Fruit fly (Drosophila melanogaster) whole organism, embryonic: ENCODE results near the gene Rpp14a.

ENCODE experiments used
- Adf1 ChIP-seq: fragments of 200-800 bp; sonication (Bioruptor generic); IDR thresholded peaks from 2 replicates; pipeline ENCODE4 v1.3.6; 2022; ENCODE audit warnings: missing biosample characterization, missing genetic modification characterization
- BtbVII ChIP-seq: fragments of 200-800 bp; sonication (Bioruptor generic); optimal IDR thresholded peaks from 3 replicates; lab custom pipeline; 2017; ENCODE audit warnings: missing biosample characterization, mild to moderate bottlenecking, missing genetic modification characterization
- C15 ChIP-seq: fragments of 200-800 bp; sonication (Bioruptor generic); IDR thresholded peaks from 3 replicates; pipeline ENCODE4 v1.3.6; 2022; ENCODE audit warnings: missing biosample characterization, missing genetic modification characterization
- CG10147 ChIP-seq: fragments of 200-800 bp; sonication (Bioruptor generic); optimal IDR thresholded peaks from 2 replicates; lab custom pipeline; 2019; ENCODE audit warnings: missing biosample characterization, mild to moderate bottlenecking, missing genetic modification characterization, moderate library complexity
- CG10267 ChIP-seq: fragments of 200-800 bp; sonication (Bioruptor generic); optimal IDR thresholded peaks from 2 replicates; lab custom pipeline; 2018; ENCODE audit warnings: missing biosample characterization, mild to moderate bottlenecking, missing genetic modification characterization, moderate library complexity
- CG10431 ChIP-seq: fragments of 200-800 bp; sonication (Bioruptor generic); optimal IDR thresholded peaks from 3 replicates; lab custom pipeline; 2018; ENCODE audit warnings: missing biosample characterization, mild to moderate bottlenecking, missing genetic modification characterization
- CG11247 ChIP-seq: fragments of 200-800 bp; sonication (Bioruptor generic); IDR thresholded peaks from 2 replicates; pipeline ENCODE4 v1.3.6; 2022; ENCODE audit warnings: missing biosample characterization, missing genetic modification characterization
- CG12104 ChIP-seq: fragments of 200-800 bp; sonication (Bioruptor generic); optimal IDR thresholded peaks from 3 replicates; lab custom pipeline; 2016; ENCODE audit warnings: missing biosample characterization, missing genetic modification characterization
- CG12769 ChIP-seq: fragments of 200-800 bp; sonication (Bioruptor generic); optimal IDR thresholded peaks from 2 replicates; lab custom pipeline; 2019; ENCODE audit warnings: missing biosample characterization, mild to moderate bottlenecking, missing genetic modification characterization, moderate library complexity
- CG17612 ChIP-seq: fragments of 200-800 bp; sonication (Bioruptor generic); IDR thresholded peaks from 2 replicates; pipeline ENCODE4 v1.3.6; 2022; ENCODE audit warnings: missing biosample characterization, missing genetic modification characterization
- CG17829 ChIP-seq: fragments of 200-800 bp; optimal IDR thresholded peaks from 2 replicates; lab custom pipeline; 2019; ENCODE audit warnings: missing biosample characterization, mild to moderate bottlenecking, missing genetic modification characterization, moderate library complexity
- CG18262 ChIP-seq: fragments of 200-800 bp; optimal IDR thresholded peaks from 3 replicates; lab custom pipeline; 2019; ENCODE audit warnings: missing biosample characterization, mild to moderate bottlenecking, missing genetic modification characterization, moderate library complexity
- CG18599 ChIP-seq: fragments of 200-800 bp; sonication (Bioruptor generic); optimal IDR thresholded peaks from 3 replicates; lab custom pipeline; 2017; ENCODE audit warnings: missing biosample characterization, missing genetic modification characterization, mild to moderate bottlenecking, moderate library complexity, missing genetic modification reagents
- CG2199 ChIP-seq: fragments of 200-800 bp; sonication (Bioruptor generic); IDR thresholded peaks from 3 replicates; pipeline ENCODE4 v1.3.6; 2022; ENCODE audit warnings: missing biosample characterization, missing genetic modification characterization
- CG31388 ChIP-seq: fragments of 200-800 bp; sonication (Bioruptor generic); optimal IDR thresholded peaks from 2 replicates; lab custom pipeline; 2016; ENCODE audit warnings: missing biosample characterization, missing genetic modification characterization
- CG33213 ChIP-seq: fragments of 200-800 bp; sonication (Bioruptor generic); optimal IDR thresholded peaks from 3 replicates; lab custom pipeline; 2016; ENCODE audit warnings: missing biosample characterization, missing genetic modification characterization
- CG6791 ChIP-seq: fragments of 200-800 bp; sonication (Bioruptor generic); IDR thresholded peaks from 3 replicates; pipeline ENCODE4 v1.3.6; 2022; ENCODE audit warnings: missing biosample characterization, missing genetic modification characterization; ENCODE audit not compliant: partially characterized antibody
- CG7839 ChIP-seq: fragments of 200-800 bp; sonication (Bioruptor generic); optimal IDR thresholded peaks from 3 replicates; lab custom pipeline; 2018; ENCODE audit warnings: missing biosample characterization, mild to moderate bottlenecking, missing genetic modification characterization, moderate library complexity
- Chrac-16 ChIP-seq: fragments of 200-800 bp; sonication (Bioruptor generic); optimal IDR thresholded peaks from 3 replicates; lab custom pipeline; 2016; ENCODE audit warnings: missing biosample characterization, missing genetic modification characterization
- Deaf1 ChIP-seq: fragments of 200-800 bp; optimal IDR thresholded peaks from 3 replicates; lab custom pipeline; 2019; ENCODE audit warnings: missing biosample characterization, mild to moderate bottlenecking, missing genetic modification characterization, moderate library complexity
- Dref ChIP-seq: fragments of 200-800 bp; sonication (Bioruptor generic); IDR thresholded peaks from 2 replicates; pipeline ENCODE4 v1.3.6; 2022; ENCODE audit warnings: missing biosample characterization, missing genetic modification characterization
- H15 ChIP-seq: fragments of 200-800 bp; sonication (Bioruptor generic); IDR thresholded peaks from 3 replicates; pipeline ENCODE4 v1.3.6; 2022; ENCODE audit warnings: missing biosample characterization, missing genetic modification characterization
- Hmx ChIP-seq: fragments of 200-800 bp; sonication (Bioruptor generic); optimal IDR thresholded peaks from 2 replicates; lab custom pipeline; 2016; ENCODE audit warnings: missing biosample characterization, missing genetic modification characterization
- Med ChIP-seq: fragments of 200-800 bp; sonication (Bioruptor generic); peaks from one replicate; lab custom pipeline; 2016; ENCODE audit warnings: missing biosample characterization, missing genetic modification characterization, mild to moderate bottlenecking, inconsistent platforms, moderate library complexity
- NFAT ChIP-seq: fragments of 200-800 bp; sonication (Bioruptor generic); IDR thresholded peaks from 2 replicates; pipeline ENCODE4 v1.3.6; 2022; ENCODE audit warnings: missing biosample characterization, missing genetic modification characterization
- ato ChIP-seq: fragments of 200-800 bp; sonication (Bioruptor generic); IDR thresholded peaks from 2 replicates; pipeline ENCODE4 v1.3.6; 2022; ENCODE audit warnings: missing biosample characterization, missing genetic modification characterization; ENCODE audit not compliant: partially characterized antibody
- caup ChIP-seq: fragments of 200-800 bp; sonication (Bioruptor generic); optimal IDR thresholded peaks from 3 replicates; lab custom pipeline; 2017; ENCODE audit warnings: missing biosample characterization, mild to moderate bottlenecking, missing genetic modification characterization, moderate library complexity; ENCODE audit not compliant: severe bottlenecking
- en ChIP-seq: fragments of 200-800 bp; sonication (Bioruptor generic); optimal IDR thresholded peaks from 2 replicates; lab custom pipeline; 2016; ENCODE audit warnings: missing biosample characterization, missing genetic modification characterization
- esg ChIP-seq: fragments of 200-800 bp; sonication (Bioruptor generic); conservative IDR thresholded peaks from 2 replicates; pipeline ENCODE4 v1.3.6; 2022; ENCODE audit warnings: missing biosample characterization, missing genetic modification characterization
- fd96Cb ChIP-seq: fragments of 200-800 bp; sonication (Bioruptor generic); optimal IDR thresholded peaks from 2 replicates; lab custom pipeline; 2018; ENCODE audit warnings: missing biosample characterization, mild to moderate bottlenecking, missing genetic modification characterization, moderate library complexity
- fru ChIP-seq: fragments of >200 bp; optimal IDR thresholded peaks from 2 replicates; lab custom pipeline; 2017
- gce ChIP-seq: fragments of 200-800 bp; sonication (Bioruptor generic); IDR thresholded peaks from 3 replicates; pipeline ENCODE4 v1.3.6; 2022; ENCODE audit warnings: missing biosample characterization, missing genetic modification characterization
- h ChIP-seq: fragments of >200 bp; optimal IDR thresholded peaks from 2 replicates; lab custom pipeline; 2017
- hb ChIP-seq: fragments of 200-800 bp; sonication (Bioruptor generic); IDR thresholded peaks from 3 replicates; pipeline ENCODE4 v1.3.6; 2022; ENCODE audit warnings: missing biosample characterization, missing genetic modification characterization; ENCODE audit not compliant: partially characterized antibody
- hkb ChIP-seq, 2 experiments: fragments of 200-800 bp in 1 of 2; fragments of >200 bp in 1 of 2; sonication (Bioruptor generic) in 1 of 2; IDR thresholded peaks in 1 of 2; optimal IDR thresholded peaks in 1 of 2; 2 replicates each; pipeline versions ENCODE4 v1.3.6 to Lab custom; 2017 to 2022; ENCODE audit warnings: missing biosample characterization in 1 of 2, missing genetic modification characterization in 1 of 2
- odd ChIP-seq: fragments of 200-800 bp; sonication (Bioruptor generic); optimal IDR thresholded peaks from 2 replicates; lab custom pipeline; 2017; ENCODE audit warnings: missing biosample characterization, mild to moderate bottlenecking, missing genetic modification characterization
- onecut ChIP-seq: fragments of 200-800 bp; sonication (Bioruptor generic); IDR thresholded peaks from 2 replicates; pipeline ENCODE4 v1.3.6; 2022; ENCODE audit warnings: missing biosample characterization, missing genetic modification characterization
- sr ChIP-seq: fragments of 200-800 bp; sonication (Bioruptor generic); IDR thresholded peaks from 3 replicates; pipeline ENCODE4 v1.3.6; 2022; ENCODE audit warnings: missing biosample characterization, missing genetic modification characterization
- stwl ChIP-seq: fragments of 200-800 bp; sonication (Bioruptor generic); optimal IDR thresholded peaks from 3 replicates; lab custom pipeline; 2018; ENCODE audit warnings: missing biosample characterization, mild to moderate bottlenecking, missing genetic modification characterization, moderate library complexity
- tin ChIP-seq: fragments of 200-800 bp; sonication (Bioruptor generic); optimal IDR thresholded peaks from 3 replicates; lab custom pipeline; 2016; ENCODE audit warnings: missing biosample characterization, missing genetic modification characterization
- zfh1 ChIP-seq: fragments of 200-800 bp; sonication (Bioruptor generic); IDR thresholded peaks from 3 replicates; pipeline ENCODE4 v1.3.6; 2022; ENCODE audit warnings: missing biosample characterization, missing genetic modification characterization

The Rpp14a gene

dm6 chr3R:30014977-30015514, 41.6 kb upstream of the Rpp14a start, which contains the start of gene CG7920 (continued):
- TF ChIP-seq Dref (GFP tag; lab: Robert Waterston, UW) = peak; percentile 91
- TF ChIP-seq CG10147 (GFP tag; lab: Kevin White, UChicago) = peak; percentile 43
- no peak for TF ChIP-seq Hmx (GFP tag; lab: Kevin White, UChicago)
- no peak for TF ChIP-seq sr (GFP tag; lab: Robert Waterston, UW)
- peak; percentile 71 for TF ChIP-seq CG18599
- 0 out of 2 replicates have a peak, but pooled peaks have one; percentile 6 for TF ChIP-seq CG11247 (GFP tag; lab: Robert Waterston, UW)
- TF ChIP-seq C15 (GFP tag; lab: Robert Waterston, UW) = no peak
- TF ChIP-seq CG31388 (GFP tag; lab: Kevin White, UChicago) = no peak
- TF ChIP-seq fd96Cb (tag; lab: Kevin White, UChicago) = no peak
- peak; percentile 41 for TF ChIP-seq CG17829 (tag; lab: Kevin White, UChicago)
- TF ChIP-seq ato (GFP tag; lab: Robert Waterston, UW) = peak; percentile 61; the same call in 1 of the 2 replicates
- TF ChIP-seq onecut (GFP tag; lab: Robert Waterston, UW) = no peak
- TF ChIP-seq hb (GFP tag; lab: Robert Waterston, UW) = peak; percentile 65; the same call in 1 of the 3 replicates
- TF ChIP-seq CG10431 (GFP tag; lab: Kevin White, UChicago) = no peak
- no peak for TF ChIP-seq esg (GFP tag; lab: Robert Waterston, UW)
- peak; percentile 12; the same call in 1 of the 2 replicates for TF ChIP-seq NFAT (GFP tag; lab: Robert Waterston, UW)
- TF ChIP-seq gce = no peak
- TF ChIP-seq CG7839 (tag; lab: Kevin White, UChicago) = no peak
- peak; percentile 98 for TF ChIP-seq CG10267 (tag; lab: Kevin White, UChicago)
- TF ChIP-seq CG12104 (GFP tag; lab: Kevin White, UChicago) = peak; percentile 16
- TF ChIP-seq odd (GFP tag; lab: Kevin White, UChicago) = peak; percentile 37
- TF ChIP-seq hkb (optimal IDR thresholded peaks at IDR 0.05; lab: Kevin White, UChicago) = no peak
- peak; percentile 33 for TF ChIP-seq hkb (GFP tag; IDR thresholded peaks at IDR 0.05; lab: Robert Waterston, UW)
- no peak for TF ChIP-seq CG2199 (GFP tag; lab: Robert Waterston, UW)
- TF ChIP-seq CG6791 (GFP tag; lab: Robert Waterston, UW) = peak; percentile 73
- TF ChIP-seq Adf1 (GFP tag; lab: Robert Waterston, UW) = no peak; the same call in 1 of the 2 replicates
- TF ChIP-seq en (GFP tag; lab: Kevin White, UChicago) = no peak
- TF ChIP-seq Chrac-16 (GFP tag; lab: Kevin White, UChicago) = no peak
- peak; percentile 9 for TF ChIP-seq tin
- peak; percentile 51 for TF ChIP-seq CG18262 (tag; lab: Kevin White, UChicago)
- peak; percentile 42 for TF ChIP-seq CG33213 (GFP tag; lab: Kevin White, UChicago)
- no peak for TF ChIP-seq H15 (GFP tag; lab: Robert Waterston, UW)
- peak; percentile 44 for TF ChIP-seq stwl (tag; lab: Kevin White, UChicago)
- TF ChIP-seq zfh1 = no peak
- no peak for TF ChIP-seq CG17612
- TF ChIP-seq Deaf1 (tag; lab: Kevin White, UChicago) = peak; percentile 27
- TF ChIP-seq h (lab: Kevin White, UChicago) = no peak
- peak; percentile 48 for TF ChIP-seq BtbVII (GFP tag; lab: Kevin White, UChicago)
- peak; percentile 52 for TF ChIP-seq caup (GFP tag; lab: Kevin White, UChicago)
- TF ChIP-seq Med (GFP tag; lab: Kevin White, UChicago) = peak; percentile 83
- TF ChIP-seq fru = no peak
- TF ChIP-seq CG12769 (tag; lab: Kevin White, UChicago) = peak; percentile 52
